Fruit fly (Drosophila melanogaster): ENCODE measurements around the gene CG15742.
A peak's percentile ranks its signal among the peaks of the same experiment; 100 is the strongest.

CG15742 gene

dm6 chrX:13256967-13257366, 1.3 kb downstream of the CG15742 start:
- TF ChIP-seq CTCF (optimal IDR thresholded peaks at IDR 0.05) (peak; percentile 33 to 46), CG8478 (optimal IDR thresholded peaks at IDR 0.05) (no peak)

dm6 chrX:13254442-13254841, 3.9 kb downstream of the CG15742 start:
- TF ChIP-seq CTCF (optimal IDR thresholded peaks at IDR 0.05) (no peak), CG8478 (optimal IDR thresholded peaks at IDR 0.05) (no peak)

- TF ChIP-seq CTCF (optimal IDR thresholded peaks at IDR 0.05) (no peak), CG8478 (optimal IDR thresholded peaks at IDR 0.05) (no peak)
Measured at dm6 chrX:13253062-13253724, 5.1 kb downstream of the CG15742 start.

dm6 chrX:13251310-13251709, 7.0 kb downstream of the CG15742 start:
- TF ChIP-seq CG8478 (optimal IDR thresholded peaks at IDR 0.05) = no peak
- TF ChIP-seq CTCF (optimal IDR thresholded peaks at IDR 0.05) = no peak

- TF ChIP-seq CTCF (optimal IDR thresholded peaks at IDR 0.05) = no peak
- TF ChIP-seq CG8478 (optimal IDR thresholded peaks at IDR 0.05) = no peak
Measured at dm6 chrX:13249732-13250395, 8.4 kb downstream of the CG15742 start.

dm6 chrX:13248515-13248914, 9.8 kb downstream of the CG15742 start:
- TF ChIP-seq CG8478 (optimal IDR thresholded peaks at IDR 0.05) (no peak), CTCF (optimal IDR thresholded peaks at IDR 0.05) (no peak)

- no peak for TF ChIP-seq CG8478 (optimal IDR thresholded peaks at IDR 0.05)
- no peak for TF ChIP-seq CTCF (optimal IDR thresholded peaks at IDR 0.05)
Measured at dm6 chrX:13247789-13248188, 10.5 kb downstream of the CG15742 start.

dm6 chrX:13245767-13246166, 12.5 kb downstream of the CG15742 start:
- TF ChIP-seq CTCF (optimal IDR thresholded peaks at IDR 0.05) (no peak), CG8478 (optimal IDR thresholded peaks at IDR 0.05) (no peak)

dm6 chrX:13244462-13244861, 13.8 kb downstream of the CG15742 start:
- TF ChIP-seq CG8478 (optimal IDR thresholded peaks at IDR 0.05) = no peak
- TF ChIP-seq CTCF (optimal IDR thresholded peaks at IDR 0.05) = no peak

- TF ChIP-seq CTCF (optimal IDR thresholded peaks at IDR 0.05) (no peak), CG8478 (optimal IDR thresholded peaks at IDR 0.05) (no peak)
Measured at dm6 chrX:13243726-13244323, 14.5 kb downstream of the CG15742 start.

dm6 chrX:13240812-13241211, 17.5 kb downstream of the CG15742 start:
- TF ChIP-seq CG8478 (optimal IDR thresholded peaks at IDR 0.05) = no peak
- no peak for TF ChIP-seq CTCF (optimal IDR thresholded peaks at IDR 0.05)

dm6 chrX:13238294-13238917, 19.9 kb downstream of the CG15742 start:
- no peak for TF ChIP-seq CTCF (optimal IDR thresholded peaks at IDR 0.05)
- no peak for TF ChIP-seq CG8478 (optimal IDR thresholded peaks at IDR 0.05)

- TF ChIP-seq CG8478 (optimal IDR thresholded peaks at IDR 0.05) = no peak
- TF ChIP-seq CTCF (optimal IDR thresholded peaks at IDR 0.05) = no peak
Measured at dm6 chrX:13236516-13237245, 21.6 kb downstream of the CG15742 start, which contains the start of gene CG32639. TSS of gene CG32639 (minus strand) at chrX:13236566.

- TF ChIP-seq CG8478 (optimal IDR thresholded peaks at IDR 0.05) (no peak), CTCF (optimal IDR thresholded peaks at IDR 0.05) (no peak)
Measured at dm6 chrX:13234738-13235470, 23.4 kb downstream of the CG15742 start.

Data from S2 (cell line).